Worm (Caenorhabditis elegans) whole organism, young adult: ENCODE results near the gene ddx-46.

Experiments
- C17E4.6 ChIP-seq: fragments of 200-800 bp; sonication (Bioruptor generic); IDR thresholded peaks from 2 replicates; pipeline ENCODE4 v1.3.6; 2022; ENCODE audit warnings: missing genetic modification reagents, missing genetic modification characterization, missing compliant biosample characterization
- F22D6.2 ChIP-seq: sonication (generic microtip); optimal IDR thresholded peaks from 2 replicates; lab custom pipeline; 2016; ENCODE audit warnings: mild to moderate bottlenecking, missing genetic modification characterization, missing compliant biosample characterization
- ceh-79 ChIP-seq: sonication (generic microtip); optimal IDR thresholded peaks from 2 replicates; lab custom pipeline; 2017; ENCODE audit warnings: mild to moderate bottlenecking, missing genetic modification characterization, missing compliant biosample characterization
- unc-130 ChIP-seq: sonication (generic microtip); optimal IDR thresholded peaks from 2 replicates; lab custom pipeline; 2016; ENCODE audit warnings: missing genetic modification reagents, missing genetic modification characterization, missing compliant biosample characterization

- TF ChIP-seq ceh-79 (tag; lab: Kevin White, UChicago) (no peak), F22D6.2 (tag; lab: Kevin White, UChicago) (no peak), C17E4.6 (no peak), unc-130 (GFP tag; lab: Kevin White, UChicago) (no peak)
Observed at ce11 chrIV:1266138-1266537, 43.3 kb downstream of the ddx-46 start.
